Worm (Caenorhabditis elegans): Measurements from ENCODE around the gene C33F10.1.

DNA sequence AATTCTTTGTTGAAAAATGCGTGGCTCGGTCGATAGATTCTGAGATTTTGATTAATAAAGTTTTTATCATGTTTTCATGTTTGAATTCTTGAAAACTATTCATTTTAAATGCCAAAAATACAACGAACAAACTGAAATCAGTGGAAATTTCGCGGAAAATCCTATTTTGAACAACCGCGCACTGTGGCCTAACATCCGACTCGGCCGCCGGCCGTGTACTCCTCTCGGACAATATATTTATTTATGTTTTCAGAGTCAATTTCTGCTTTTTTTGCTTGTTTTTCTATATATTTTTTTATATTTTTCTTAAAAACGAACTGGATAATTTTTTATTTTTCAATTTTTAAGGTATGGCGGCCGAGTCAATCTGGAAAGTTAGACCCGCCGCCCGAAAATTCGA lies 43.6 kb upstream of the C33F10.1 start, which contains the start of gene F26G1.1:
- no peak for TF ChIP-seq sea-1 (GFP tag; conservative IDR thresholded peaks at IDR 0.05)
- no peak for TF ChIP-seq ama-1 (optimal IDR thresholded peaks at IDR 0.05)
- TF ChIP-seq tbx-11 (GFP tag; IDR thresholded peaks at IDR 0.05), result no peak
- no peak for TF ChIP-seq hnd-1 (tag; optimal IDR thresholded peaks at IDR 0.05)
- TF ChIP-seq tra-4 (tag; optimal IDR thresholded peaks at IDR 0.05), result no peak
- TF ChIP-seq pes-1 (GFP tag; IDR thresholded peaks at IDR 0.05), result no peak; the same call in 1 of the 2 replicates
- TF ChIP-seq F13C5.2 (tag; optimal IDR thresholded peaks at IDR 0.05), result peak; percentile 24
